Worm (Caenorhabditis elegans) whole organism, L3 larva: ENCODE data around the gene F40C5.2.
A peak's percentile ranks its signal among the peaks of the same experiment; 100 is the strongest.
"Not testable (repeated sequence)": the region's sequence is repeated elsewhere in the genome, so short reads cannot be mapped to it uniquely, and the experiment has no call there.

ENCODE experiments used
- ZK546.5 ChIP-seq: sonication (generic microtip); optimal IDR thresholded peaks from 2 replicates; lab custom pipeline; 2017; ENCODE audit warnings: missing biosample characterization, missing genetic modification characterization
- ceh-28 ChIP-seq: fragments of 150-350 bp; optimal IDR thresholded peaks from 2 replicates; lab custom pipeline; 2014; ENCODE audit warnings: missing biosample characterization, missing genetic modification reagents, missing genetic modification characterization
- ceh-82 ChIP-seq: fragments of 150-350 bp; optimal IDR thresholded peaks from 2 replicates; lab custom pipeline; 2014; ENCODE audit warnings: missing biosample characterization, missing genetic modification characterization
- ceh-9 ChIP-seq: sonication (generic microtip); optimal IDR thresholded peaks from 2 replicates; lab custom pipeline; 2018; ENCODE audit warnings: missing biosample characterization, missing genetic modification characterization
- daf-12 ChIP-seq: fragments of 150-350 bp; optimal IDR thresholded peaks from 2 replicates; lab custom pipeline; 2014; ENCODE audit warnings: missing biosample characterization, missing genetic modification reagents, missing genetic modification characterization
- egl-27 ChIP-seq: sonication (generic microtip); optimal IDR thresholded peaks from 4 replicates; lab custom pipeline; 2017; ENCODE audit warnings: missing biosample characterization, missing genetic modification reagents, missing genetic modification characterization
- egl-5 ChIP-seq: fragments of 150-350 bp; optimal IDR thresholded peaks from 2 replicates; lab custom pipeline; 2017; ENCODE audit warnings: missing biosample characterization, missing genetic modification reagents, missing genetic modification characterization, inconsistent platforms
- elt-1 ChIP-seq: fragments of 150-350 bp; optimal IDR thresholded peaks from 2 replicates; lab custom pipeline; 2014; ENCODE audit warnings: missing biosample characterization, missing genetic modification characterization
- elt-2 ChIP-seq: sonication (generic microtip); optimal IDR thresholded peaks from 2 replicates; lab custom pipeline; 2016; ENCODE audit warnings: missing genetic modification reagents, mild to moderate bottlenecking, missing genetic modification characterization, missing compliant biosample characterization
- elt-3 ChIP-seq, 3 experiments: fragments of 150-350 bp in 1 of 3; sonication (generic microtip) in 2 of 3; optimal IDR thresholded peaks; 2 replicates in 2 of 3; 4 replicates in 1 of 3; lab custom pipeline; 2014 to 2017; ENCODE audit warnings: missing biosample characterization in 3 of 3, missing genetic modification characterization in 3 of 3
- fkh-2 ChIP-seq: fragments of 150-350 bp; optimal IDR thresholded peaks from 2 replicates; lab custom pipeline; 2014; ENCODE audit warnings: missing biosample characterization, missing genetic modification reagents, missing genetic modification characterization
- fos-1 ChIP-seq: fragments of 150-350 bp; optimal IDR thresholded peaks from 2 replicates; lab custom pipeline; 2014; ENCODE audit warnings: missing biosample characterization, missing genetic modification characterization
- jun-1 ChIP-seq: fragments of 150-350 bp; optimal IDR thresholded peaks from 2 replicates; lab custom pipeline; 2014; ENCODE audit warnings: missing biosample characterization, missing genetic modification reagents, missing genetic modification characterization
- lin-39 ChIP-seq: fragments of 150-350 bp; optimal IDR thresholded peaks from 2 replicates; lab custom pipeline; 2018; ENCODE audit warnings: missing biosample characterization, missing genetic modification reagents, missing genetic modification characterization
- lsy-12 ChIP-seq: sonication (generic microtip); optimal IDR thresholded peaks from 2 replicates; lab custom pipeline; 2016; ENCODE audit warnings: mild to moderate bottlenecking, missing genetic modification characterization, missing compliant biosample characterization
- nfya-1 ChIP-seq: sonication (generic microtip); optimal IDR thresholded peaks from 2 replicates; lab custom pipeline; 2017; ENCODE audit warnings: missing genetic modification characterization, mild to moderate bottlenecking, missing compliant biosample characterization, antibody characterized with exemption, moderate library complexity; ENCODE audit not compliant: insufficient read depth
- nhr-12 ChIP-seq: fragments of 150-350 bp; optimal IDR thresholded peaks from 2 replicates; lab custom pipeline; 2014; ENCODE audit warnings: missing biosample characterization, missing genetic modification characterization
- nhr-23 ChIP-seq: fragments of 150-350 bp; optimal IDR thresholded peaks from 2 replicates; lab custom pipeline; 2014; ENCODE audit warnings: missing biosample characterization, missing genetic modification reagents, missing genetic modification characterization
- nhr-237 ChIP-seq: fragments of 150-350 bp; optimal IDR thresholded peaks from 2 replicates; lab custom pipeline; 2014; ENCODE audit warnings: missing biosample characterization, missing genetic modification characterization
- nhr-25 ChIP-seq: sonication (generic microtip); optimal IDR thresholded peaks from 2 replicates; lab custom pipeline; 2017; ENCODE audit warnings: missing biosample characterization, missing genetic modification characterization
- nhr-28 ChIP-seq: fragments of 150-350 bp; optimal IDR thresholded peaks from 2 replicates; lab custom pipeline; 2014; ENCODE audit warnings: missing biosample characterization, missing genetic modification characterization
- nhr-43 ChIP-seq: sonication (generic microtip); optimal IDR thresholded peaks from 2 replicates; lab custom pipeline; 2016; ENCODE audit warnings: mild to moderate bottlenecking, missing genetic modification characterization, missing compliant biosample characterization; ENCODE audit not compliant: poor library complexity, severe bottlenecking
- nhr-67 ChIP-seq: fragments of 150-350 bp; optimal IDR thresholded peaks from 2 replicates; lab custom pipeline; 2014; ENCODE audit warnings: missing biosample characterization, missing genetic modification characterization
- nhr-77 ChIP-seq: fragments of 150-350 bp; optimal IDR thresholded peaks from 2 replicates; lab custom pipeline; 2014; ENCODE audit warnings: missing biosample characterization, missing genetic modification characterization
- pha-4 ChIP-seq: fragments of 150-350 bp; optimal IDR thresholded peaks from 2 replicates; lab custom pipeline; 2014; ENCODE audit warnings: missing biosample characterization, missing genetic modification reagents, missing genetic modification characterization
- pqm-1 ChIP-seq: fragments of 150-350 bp; optimal IDR thresholded peaks from 2 replicates; lab custom pipeline; 2017; ENCODE audit warnings: missing biosample characterization, missing genetic modification characterization, inconsistent platforms
- sea-2 ChIP-seq: fragments of 150-350 bp; sonication (generic microtip); optimal IDR thresholded peaks from 4 replicates; lab custom pipeline; 2014; ENCODE audit warnings: missing biosample characterization, missing genetic modification reagents, missing genetic modification characterization
- tbx-2 ChIP-seq: sonication (generic microtip); optimal IDR thresholded peaks from 2 replicates; lab custom pipeline; 2016; ENCODE audit warnings: mild to moderate bottlenecking, missing genetic modification characterization, missing compliant biosample characterization
- unc-62 ChIP-seq: fragments of 150-350 bp; sonication (generic microtip); optimal IDR thresholded peaks from 4 replicates; lab custom pipeline; 2014; ENCODE audit warnings: missing biosample characterization, missing genetic modification reagents, missing genetic modification characterization
- ztf-11 ChIP-seq: fragments of 150-350 bp; optimal IDR thresholded peaks from 2 replicates; lab custom pipeline; 2014; ENCODE audit warnings: missing biosample characterization, missing genetic modification characterization
- ztf-4 ChIP-seq: fragments of 150-350 bp; optimal IDR thresholded peaks from 2 replicates; lab custom pipeline; 2014; ENCODE audit warnings: missing biosample characterization, missing genetic modification characterization

F40C5.2 gene

DNA sequence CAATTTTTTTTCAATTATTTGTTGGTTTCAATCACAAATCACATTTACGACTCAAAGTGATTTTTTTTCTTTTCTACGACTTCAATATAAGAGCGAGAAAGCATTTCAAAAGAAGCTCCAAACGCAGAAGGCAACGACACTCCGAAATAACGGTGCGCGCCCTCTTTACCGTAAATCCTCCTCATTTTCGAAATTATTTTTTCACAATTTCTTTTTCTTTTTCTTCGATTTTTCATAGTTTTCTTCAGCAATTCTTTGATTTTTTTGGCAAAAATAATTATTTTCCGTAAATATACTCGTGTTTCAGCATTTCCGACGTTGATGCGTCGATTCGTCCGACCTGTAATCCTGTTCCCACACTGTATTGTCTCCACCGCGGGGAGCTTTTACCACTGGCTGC, at the start of gene F40C5.2:
TSS of gene F40C5.2 (plus strand) at position 301 of the 400 bp plus-strand sequence.
- TF ChIP-seq tbx-2 (tag; lab: Kevin White, UChicago); nfya-1 (tag; lab: Kevin White, UChicago); elt-3 (tag; optimal IDR thresholded peaks at IDR 0.05; lab: Kevin White, UChicago): not testable (repeated sequence)

DNA sequence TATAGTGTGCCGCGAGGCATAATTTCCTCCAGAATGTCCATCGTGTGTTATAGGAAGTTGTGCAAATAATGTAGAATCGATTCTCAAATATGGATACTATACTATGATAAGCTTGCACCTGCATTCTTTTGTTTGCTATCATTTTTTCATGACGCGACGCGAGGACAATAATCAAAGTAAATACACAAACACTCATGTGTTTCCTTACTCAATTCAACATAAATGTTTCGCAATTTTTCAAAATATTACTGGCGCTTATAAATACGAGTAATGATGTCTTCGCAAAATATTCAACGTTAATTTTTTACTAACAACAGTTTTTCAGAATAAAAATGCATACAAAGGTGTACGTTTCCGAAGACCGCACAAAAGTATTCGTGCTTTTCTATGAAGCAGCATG, 47.5 kb upstream of the F40C5.2 start, which contains the start of gene irg-1:
TSS of gene irg-1 (plus strand) at position 326 of the 400 bp plus-strand sequence.
- TF ChIP-seq pqm-1 (tag; lab: Kevin White, UChicago) (peak; percentile 37), nhr-25 (tag; lab: Kevin White, UChicago) (no peak)

DNA sequence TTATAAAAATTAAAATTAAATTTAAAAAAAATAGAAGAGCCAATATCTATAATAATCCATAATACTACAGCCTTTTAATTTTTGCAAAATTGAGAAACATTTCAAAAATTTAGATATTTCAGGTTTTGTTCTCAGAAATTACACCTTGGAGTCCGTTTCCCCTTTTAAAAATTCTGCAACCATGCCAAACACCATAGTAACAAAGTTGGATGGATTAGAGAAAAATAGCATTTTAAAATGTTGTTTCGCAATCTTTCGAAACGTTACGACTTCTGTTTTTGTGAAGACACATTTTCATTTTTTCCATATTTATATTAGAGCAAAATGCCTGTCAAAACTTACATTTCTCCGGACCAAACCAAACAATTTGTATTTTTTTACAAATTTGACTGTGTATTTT, 45.8 kb upstream of the F40C5.2 start, which contains the start of gene T24A6.7:
TSS of gene T24A6.7 (plus strand) at position 301 of the 400 bp plus-strand sequence.
- TF ChIP-seq pha-4 (tag; lab: Kevin White, UChicago) (no peak), nhr-23 (no peak), tbx-2 (tag; lab: Kevin White, UChicago) (no peak), nfya-1 (tag; lab: Kevin White, UChicago) (no peak), daf-12 (tag; lab: Kevin White, UChicago) (no peak), sea-2 (GFP tag; lab: Kevin White, UChicago) (no peak), unc-62 (GFP tag; lab: Kevin White, UChicago) (no peak), nhr-67 (tag; lab: Kevin White, UChicago) (no peak), nhr-43 (tag; lab: Kevin White, UChicago) (no peak), egl-27 (tag; lab: Kevin White, UChicago) (no peak), egl-5 (tag; lab: Kevin White, UChicago) (no peak), ceh-9 (tag; lab: Kevin White, UChicago) (no peak), nhr-25 (tag; lab: Kevin White, UChicago) (no peak), nhr-28 (tag; lab: Kevin White, UChicago) (no peak), ztf-11 (no peak), lin-39 (tag; lab: Kevin White, UChicago) (no peak), nhr-12 (tag; lab: Kevin White, UChicago) (no peak), fos-1 (no peak), ztf-4 (tag; lab: Kevin White, UChicago) (no peak)

DNA sequence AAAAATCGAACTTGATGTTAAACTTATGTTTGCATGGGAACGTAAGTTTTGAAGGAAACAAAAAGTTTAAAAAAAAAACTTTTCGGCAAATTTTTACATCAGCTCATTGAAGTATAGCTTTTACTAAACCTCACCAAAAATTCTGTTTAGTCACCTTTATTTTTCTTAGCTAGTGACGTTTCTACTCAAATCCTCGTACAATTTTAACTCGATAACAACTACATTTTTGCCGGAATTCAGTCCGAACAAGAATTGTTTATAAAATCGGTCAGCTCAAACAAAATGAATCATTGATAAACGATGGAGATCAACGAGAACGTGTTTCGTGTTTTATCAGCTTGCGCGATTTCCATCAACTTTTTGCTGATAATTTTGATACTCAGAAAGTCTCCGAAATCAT, 43.9 kb upstream of the F40C5.2 start, which contains the start of gene str-260:
TSS of gene str-260 (plus strand) at position 301 of the 400 bp plus-strand sequence.
- TF ChIP-seq nhr-77 (tag; lab: Kevin White, UChicago) (no peak), nhr-28 (tag; lab: Kevin White, UChicago) (no peak), fkh-2 (no peak), lin-39 (tag; lab: Kevin White, UChicago) (no peak), ceh-82 (tag; lab: Kevin White, UChicago) (no peak), unc-62 (GFP tag; lab: Kevin White, UChicago) (no peak), egl-5 (tag; lab: Kevin White, UChicago) (no peak), pqm-1 (tag; lab: Kevin White, UChicago) (no peak), elt-2 (tag; lab: Kevin White, UChicago) (no peak), lsy-12 (tag; lab: Kevin White, UChicago) (no peak), ZK546.5 (tag; lab: Kevin White, UChicago) (no peak), nfya-1 (tag; lab: Kevin White, UChicago) (no peak)
- TF ChIP-seq, all 47 proteins: peak for 0

DNA sequence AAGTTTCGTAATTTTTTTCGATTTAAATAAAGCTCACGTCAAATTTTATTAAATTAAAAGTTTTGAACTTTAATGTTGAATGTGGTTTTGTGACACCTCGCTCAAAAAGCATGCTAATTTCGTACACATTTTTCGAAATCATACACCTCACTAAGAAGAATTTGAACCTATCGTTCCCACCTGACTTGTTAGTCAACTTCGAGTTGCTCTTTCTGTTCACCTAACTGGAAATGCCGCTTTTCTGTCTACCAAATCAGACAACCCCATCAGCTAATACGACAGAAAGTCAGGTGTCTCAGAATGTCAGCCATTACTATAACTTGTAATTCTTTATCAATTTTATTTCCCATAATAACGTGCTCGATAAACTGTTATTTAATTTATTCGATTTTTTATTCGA, 40.4 kb upstream of the F40C5.2 start, which contains the start of gene srbc-66:
TSS of gene srbc-66 (plus strand) at position 301 of the 400 bp plus-strand sequence.
- TF ChIP-seq unc-62 (GFP tag; lab: Kevin White, UChicago), result no peak
- no peak for TF ChIP-seq ZK546.5 (tag; lab: Kevin White, UChicago)
- TF ChIP-seq jun-1 (tag; lab: Kevin White, UChicago), result no peak
- TF ChIP-seq fkh-2, result no peak
- TF ChIP-seq nfya-1 (tag; lab: Kevin White, UChicago), result no peak
- TF ChIP-seq nhr-77 (tag; lab: Kevin White, UChicago), result no peak
- no peak for TF ChIP-seq nhr-28 (tag; lab: Kevin White, UChicago)
- no peak for TF ChIP-seq elt-1 (tag; lab: Kevin White, UChicago)
- no peak for TF ChIP-seq ceh-28 (tag; lab: Kevin White, UChicago)
- no peak for TF ChIP-seq nhr-237 (tag; lab: Kevin White, UChicago)
